Worm (Caenorhabditis elegans): ENCODE results near the gene C04F6.9.

The C04F6.9 gene

DNA sequence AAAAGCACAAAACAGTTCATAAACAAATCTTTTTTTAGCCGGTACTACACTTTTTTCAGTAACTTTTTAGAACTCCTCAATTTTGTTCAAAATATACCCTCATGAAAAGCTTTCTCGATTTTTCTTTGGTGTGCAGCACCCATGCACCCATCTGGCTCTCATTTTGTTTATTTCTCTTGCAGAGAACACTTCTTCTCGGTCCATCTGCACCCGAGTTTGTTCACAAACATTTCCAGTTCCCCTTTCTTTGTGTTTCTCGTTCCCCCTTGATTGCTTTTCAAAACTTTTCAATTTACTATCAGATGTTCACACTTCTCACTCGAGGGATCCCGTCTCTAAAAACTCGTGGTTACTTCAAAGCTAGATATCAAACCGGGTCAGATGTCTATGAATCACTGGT, 8.2 kb upstream of the C04F6.9 start, which contains the start of gene slcf-2:
slcf-2 (plus strand) TSS at position 301 of the 400 bp plus-strand sequence.
- TF ChIP-seq nhr-237 (tag; optimal IDR thresholded peaks at IDR 0.05) (no peak), ztf-11 (tag; optimal IDR thresholded peaks at IDR 0.05) (no peak), unc-62 (GFP tag; optimal IDR thresholded peaks at IDR 0.05) (no peak)

DNA sequence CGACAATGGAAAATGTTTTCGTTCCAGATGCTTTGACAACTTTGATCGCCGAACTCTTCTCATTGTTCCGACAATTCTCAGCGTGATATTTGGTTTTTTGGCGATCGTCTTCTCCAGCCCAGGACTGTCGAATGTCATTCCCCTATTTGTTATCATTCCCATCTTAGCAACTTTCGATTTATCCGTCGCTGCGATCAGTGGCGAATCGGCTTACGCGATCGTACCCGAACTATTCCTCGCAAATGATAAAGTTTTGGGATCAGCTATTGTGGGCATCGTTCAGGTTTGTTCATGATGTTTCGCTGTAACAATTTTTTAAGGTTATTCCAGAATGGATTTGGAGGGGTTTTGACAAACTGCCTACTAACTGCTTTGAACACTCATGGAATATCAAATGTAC, 5.1 kb upstream of the C04F6.9 start:
- peak; percentile 83 for TF ChIP-seq elt-1 (tag; optimal IDR thresholded peaks at IDR 0.05; ENCODE audit: borderline replicate concordance, insufficient read depth)
- no peak for TF ChIP-seq blmp-1 (tag; optimal IDR thresholded peaks at IDR 0.05)

DNA sequence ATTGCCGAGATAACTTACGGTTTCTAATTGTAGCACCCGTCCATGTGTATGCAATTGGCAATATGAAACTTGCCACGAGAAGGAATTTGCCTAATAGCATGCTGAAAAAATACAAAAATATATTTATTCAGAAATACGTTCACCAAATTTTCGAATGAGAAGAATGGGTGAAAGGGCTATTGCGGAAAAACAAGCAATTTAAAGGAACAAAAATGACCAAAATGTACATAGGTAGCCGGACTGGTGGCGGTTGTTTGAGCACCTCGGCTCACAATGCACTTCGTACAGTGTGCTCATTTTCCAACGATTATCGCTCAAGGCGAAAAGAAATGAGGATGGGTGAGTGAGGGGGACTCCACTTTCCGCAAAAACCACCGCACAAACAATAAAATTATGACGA, 1.9 kb upstream of the C04F6.9 start, which contains the start of gene cht-1:
cht-1 (minus strand) TSS at position 101 of the 400 bp plus-strand sequence.
- TF ChIP-seq elt-3 (tag; optimal IDR thresholded peaks at IDR 0.05) (no peak), hlh-1 (tag; optimal IDR thresholded peaks at IDR 0.05) (no peak), mls-2 (tag; optimal IDR thresholded peaks at IDR 0.05) (no peak), M03D4.4 (tag; optimal IDR thresholded peaks at IDR 0.05) (no peak), pha-4 (tag; optimal IDR thresholded peaks at IDR 0.05) (no peak), drap-1 (GFP tag; optimal IDR thresholded peaks at IDR 0.05) (no peak)

DNA sequence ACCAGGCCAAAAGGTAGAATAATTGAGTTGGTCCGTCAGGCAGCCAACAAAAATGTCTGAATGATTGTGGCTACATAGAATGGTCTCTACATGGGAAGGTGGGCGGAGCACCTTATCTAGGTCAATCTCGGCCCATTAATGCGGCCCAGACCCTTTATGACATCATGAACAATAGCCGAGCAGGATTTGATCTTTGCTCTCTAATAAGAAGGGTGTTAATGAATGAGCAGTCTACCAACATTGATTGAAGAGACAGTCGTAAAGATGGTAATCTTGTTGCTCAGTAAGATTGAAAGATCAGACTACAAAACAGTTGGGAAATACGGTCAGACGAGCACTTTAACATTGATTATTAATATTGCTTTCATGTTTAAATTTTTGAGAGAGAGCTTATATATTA, 1.4 kb upstream of the C04F6.9 start:
- TF ChIP-seq mls-2 (tag; optimal IDR thresholded peaks at IDR 0.05) = no peak
- TF ChIP-seq bed-3 (GFP tag; optimal IDR thresholded peaks at IDR 0.05) = no peak
- TF ChIP-seq elt-1 (tag; optimal IDR thresholded peaks at IDR 0.05; ENCODE audit: borderline replicate concordance, insufficient read depth) = peak; percentile 76
- TF ChIP-seq lin-32 (GFP tag; optimal IDR thresholded peaks at IDR 0.05) = no peak
- peak; percentile 86 for TF ChIP-seq nhr-2 (tag; optimal IDR thresholded peaks at IDR 0.05)
- TF ChIP-seq lin-13 (tag; optimal IDR thresholded peaks at IDR 0.05) = no peak
- TF ChIP-seq cnd-1 (tag; optimal IDR thresholded peaks at IDR 0.05) = no peak
- TF ChIP-seq zip-8 (tag; optimal IDR thresholded peaks at IDR 0.05) = no peak
- no peak for TF ChIP-seq lsy-2 (tag; optimal IDR thresholded peaks at IDR 0.05)
- no peak for TF ChIP-seq nhr-237 (tag; optimal IDR thresholded peaks at IDR 0.05)

DNA sequence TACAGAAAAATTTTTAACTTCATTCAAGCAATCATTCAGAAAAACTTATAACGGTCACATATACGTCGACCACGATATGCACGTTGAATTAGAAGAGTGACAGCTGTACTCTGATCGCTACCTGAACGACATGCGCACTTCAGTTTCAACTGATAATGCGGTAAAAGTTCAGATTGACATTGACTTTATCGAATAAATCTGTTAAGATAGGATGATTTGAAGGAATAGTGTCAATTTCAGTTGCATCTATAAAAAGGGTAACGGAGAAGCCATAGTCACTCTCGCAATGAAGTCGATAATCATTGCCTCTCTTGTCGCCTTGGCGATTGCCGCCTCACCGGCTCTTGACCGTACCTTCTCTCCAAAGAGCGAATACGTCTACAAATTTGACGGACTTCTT, 1.4 kb downstream of the C04F6.9 start, which contains the start of gene vit-5:
vit-5 (plus strand) TSS at position 277 of the 400 bp plus-strand sequence.
- TF ChIP-seq tbx-8 (GFP tag; optimal IDR thresholded peaks at IDR 0.05) = no peak
- no peak for TF ChIP-seq hlh-1 (tag; optimal IDR thresholded peaks at IDR 0.05)
- no peak for TF ChIP-seq nhr-12 (tag; optimal IDR thresholded peaks at IDR 0.05)

DNA sequence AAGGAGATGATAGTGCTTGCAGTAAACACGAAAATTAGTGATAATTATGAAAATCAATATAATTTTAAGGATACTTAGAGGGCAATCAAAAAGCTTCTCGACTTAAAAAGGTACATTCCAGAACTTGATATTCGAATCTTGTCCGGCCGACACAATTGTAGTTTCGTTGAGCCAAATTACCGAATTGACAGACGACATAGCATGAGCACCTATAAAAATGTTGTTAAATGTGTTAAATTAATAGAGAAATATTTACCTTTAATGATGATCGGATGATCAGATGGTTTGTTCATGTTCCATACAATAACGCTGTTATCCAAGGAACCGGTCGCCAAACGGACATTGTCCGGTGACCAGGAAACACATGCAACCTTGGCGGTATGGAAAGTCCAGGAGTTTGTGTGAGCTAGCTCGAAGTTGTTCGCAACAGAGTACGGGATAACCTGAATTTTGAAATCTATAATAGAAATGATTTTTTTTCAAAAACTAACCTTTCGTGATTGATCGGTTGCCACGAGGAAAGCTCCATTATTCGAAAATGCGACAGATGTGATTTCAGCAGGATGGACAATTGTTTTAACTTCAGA, 7.0 kb downstream of the C04F6.9 start:
- TF ChIP-seq lin-13 (tag; optimal IDR thresholded peaks at IDR 0.05) (no peak), flh-1 (GFP tag; optimal IDR thresholded peaks at IDR 0.05) (no peak)

DNA sequence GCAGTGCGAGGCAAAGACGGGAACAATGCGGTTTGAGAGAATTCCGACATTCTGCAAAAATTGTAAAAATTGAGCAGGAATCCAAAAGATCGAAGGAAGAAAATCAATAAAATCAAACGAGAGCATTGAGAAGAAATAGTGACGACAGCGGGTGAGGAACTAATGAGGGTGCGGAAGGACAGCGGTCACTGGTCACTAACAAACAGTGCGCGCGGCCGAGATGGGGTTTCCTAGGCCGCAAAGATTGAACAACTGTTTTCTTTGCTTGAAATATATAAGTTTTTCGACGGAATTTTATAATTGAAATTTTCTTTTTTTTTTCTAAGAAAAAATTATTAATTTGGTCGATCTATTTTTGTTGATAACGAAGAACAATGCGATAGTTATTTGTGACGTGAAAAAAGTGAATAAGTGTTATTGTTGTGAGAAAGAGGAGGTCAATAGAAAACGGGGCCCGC, 9.8 kb downstream of the C04F6.9 start, which contains the start of gene unc-78:
unc-78 (minus strand) TSS at position 51 of the 458 bp plus-strand sequence.
- TF ChIP-seq hlh-1 (tag; optimal IDR thresholded peaks at IDR 0.05) (peak; percentile 9), cnd-1 (tag; optimal IDR thresholded peaks at IDR 0.05) (no peak), ces-1 (GFP tag; optimal IDR thresholded peaks at IDR 0.05) (no peak), lin-32 (GFP tag; optimal IDR thresholded peaks at IDR 0.05) (no peak), sptf-1 (tag; optimal IDR thresholded peaks at IDR 0.05) (no peak), bed-3 (GFP tag; optimal IDR thresholded peaks at IDR 0.05) (no peak), blmp-1 (tag; optimal IDR thresholded peaks at IDR 0.05) (no peak)

DNA sequence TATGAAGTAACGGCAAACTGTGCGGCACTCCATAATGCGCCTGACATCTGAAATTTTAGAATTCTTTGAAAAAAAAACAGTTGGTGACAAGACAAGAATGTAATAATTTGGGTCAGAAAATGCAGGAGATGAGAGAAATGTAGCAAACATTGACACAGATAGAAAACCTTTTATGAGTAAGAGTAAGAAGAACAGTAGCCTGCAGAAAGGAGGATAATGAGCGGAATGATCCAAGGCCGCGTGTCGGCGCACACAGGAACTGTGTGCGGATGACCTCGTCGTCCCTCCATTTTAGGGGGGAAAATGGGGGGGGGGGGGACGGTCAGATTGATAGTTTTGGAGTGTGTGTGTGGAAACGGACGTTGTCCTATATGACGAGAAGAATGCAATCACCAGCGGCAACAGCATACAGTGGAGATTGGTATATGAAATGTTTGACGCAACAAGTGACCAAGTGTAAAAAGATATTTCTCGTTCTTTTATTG, 12.9 kb downstream of the C04F6.9 start, which contains the start of gene dhs-27:
dhs-27 (minus strand) TSS at position 51 of the 485 bp plus-strand sequence.
- TF ChIP-seq hlh-1 (tag; optimal IDR thresholded peaks at IDR 0.05) = no peak
- TF ChIP-seq sem-2 (GFP tag; optimal IDR thresholded peaks at IDR 0.05) = no peak
- TF ChIP-seq unc-39 (tag; optimal IDR thresholded peaks at IDR 0.05) = no peak
- TF ChIP-seq pha-4 (tag; optimal IDR thresholded peaks at IDR 0.05) = no peak
- no peak for TF ChIP-seq bed-3 (GFP tag; optimal IDR thresholded peaks at IDR 0.05)
- TF ChIP-seq unc-62 (GFP tag; optimal IDR thresholded peaks at IDR 0.05) = no peak
- TF ChIP-seq nhr-2 (tag; optimal IDR thresholded peaks at IDR 0.05) = no peak
- TF ChIP-seq ceh-43 (GFP tag; optimal IDR thresholded peaks at IDR 0.05) = no peak
- TF ChIP-seq elt-1 (tag; optimal IDR thresholded peaks at IDR 0.05; ENCODE audit: borderline replicate concordance, insufficient read depth) = peak; percentile 4
- TF ChIP-seq mab-5 (tag; optimal IDR thresholded peaks at IDR 0.05) = no peak
- no peak for TF ChIP-seq tbx-8 (GFP tag; optimal IDR thresholded peaks at IDR 0.05)
- TF ChIP-seq ham-2 (GFP tag; optimal IDR thresholded peaks at IDR 0.05) = peak; percentile 45
- TF ChIP-seq nhr-76 (tag; optimal IDR thresholded peaks at IDR 0.05) = no peak
- TF ChIP-seq flh-1 (GFP tag; optimal IDR thresholded peaks at IDR 0.05) = no peak
- TF ChIP-seq elt-3 (tag; optimal IDR thresholded peaks at IDR 0.05) = no peak
